In the genomic region with DNA sequence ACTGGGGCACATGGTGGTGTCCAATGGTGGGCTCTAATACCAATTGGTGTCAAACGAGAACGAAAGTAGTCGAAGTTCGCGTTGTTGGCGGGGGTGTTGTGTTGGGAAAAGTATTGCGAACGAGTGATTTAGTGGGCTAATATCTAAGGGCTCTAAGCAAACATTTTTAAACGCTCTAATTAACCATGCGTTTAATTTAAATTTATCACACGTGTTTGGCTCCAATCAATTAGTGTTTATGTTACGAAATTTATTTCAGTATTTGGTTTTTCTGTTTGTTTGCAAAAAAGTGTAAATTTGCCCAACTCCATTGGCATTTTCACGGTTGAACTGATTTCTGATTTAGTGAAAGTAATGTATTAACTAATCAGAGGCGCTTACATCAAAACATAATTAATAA, we compare ENCODE assay signal across 2 fruit fly cellular contexts.
TF ChIP-seq lines count a peak whose summit lies in the region.

Gene CG34447, minus strand, starts transcription at position 101 of the 400 bp plus-strand sequence.

- TF ChIP-seq CTCF in whole organism, embryonic (GFP tag; optimal IDR thresholded peaks at IDR 0.05; lab: Kevin White, UChicago) = no peak

TF ChIP-seq in whole organism, adult, 20 proteins besides CTCF, POLR2A, EP300 and RAD21:
- TF ChIP-seq pad (GFP tag; optimal IDR thresholded peaks at IDR 0.05; lab: Kevin White, UChicago) (no peak), kay (GFP tag; lab: Kevin White, UChicago; ENCODE audit: borderline replicate concordance) (peak; percentile 39)

TF ChIP-seq in whole organism, embryonic, 481 proteins besides CTCF, POLR2A, EP300 and RAD21:
- no peak for TF ChIP-seq trem (tag; optimal IDR thresholded peaks at IDR 0.05; lab: Kevin White, UChicago)
- no peak for TF ChIP-seq Hr3 (GFP tag; optimal IDR thresholded peaks at IDR 0.05; lab: Kevin White, UChicago)
- TF ChIP-seq klu (GFP tag; IDR thresholded peaks at IDR 0.05; lab: Robert Waterston, UW) = no peak
- no peak for TF ChIP-seq ERR (GFP tag; optimal IDR thresholded peaks at IDR 0.05; lab: Kevin White, UChicago)
- no peak for TF ChIP-seq CG2875 (GFP tag; optimal IDR thresholded peaks at IDR 0.05; lab: Kevin White, UChicago)
- TF ChIP-seq Blimp-1 (GFP tag; optimal IDR thresholded peaks at IDR 0.05; lab: Kevin White, UChicago) = peak; percentile 8
TF ChIP-seq in whole organism, embryonic: peak in this region for 1.

Comparison
In these comparisons a context has a peak if more than half of its experiments do, and no peak if none do; other contexts are left out.
1. Of the 1 proteins assayed by ChIP-seq in both whole organism, embryonic and whole organism, adult: peak only in whole organism, embryonic: none; only in whole organism, adult: kay; in both: none; in neither: 0.